Fruit fly (Drosophila melanogaster) whole organism, prepupa: ENCODE data around the gene Chd64.

Experiments
- Blimp-1 ChIP-seq: fragments of 200-800 bp; sonication (Bioruptor generic); optimal IDR thresholded peaks from 3 replicates; lab custom pipeline; 2017; ENCODE audit warnings: missing biosample characterization, missing genetic modification characterization, mild to moderate bottlenecking, moderate library complexity, missing genetic modification reagents
- CG10631 ChIP-seq: fragments of 200-800 bp; sonication (Bioruptor generic); optimal IDR thresholded peaks from 2 replicates; lab custom pipeline; 2016; ENCODE audit warnings: missing biosample characterization, missing genetic modification characterization
- CG11294 ChIP-seq: fragments of 200-800 bp; sonication (Bioruptor generic); IDR thresholded peaks from 2 replicates; pipeline ENCODE4 v1.3.6; 2022; ENCODE audit warnings: missing biosample characterization, missing genetic modification characterization
- CG11762 ChIP-seq: fragments of 200-800 bp; sonication (Bioruptor generic); optimal IDR thresholded peaks from 3 replicates; lab custom pipeline; 2016; ENCODE audit warnings: missing biosample characterization, missing genetic modification characterization; ENCODE audit not compliant: insufficient read depth
- CG11902 ChIP-seq: fragments of 200-800 bp; sonication (Bioruptor generic); optimal IDR thresholded peaks from 3 replicates; lab custom pipeline; 2016; ENCODE audit warnings: missing biosample characterization, missing genetic modification characterization
- CG1621 ChIP-seq: fragments of 200-800 bp; sonication (Bioruptor generic); optimal IDR thresholded peaks from 3 replicates; lab custom pipeline; 2018; ENCODE audit warnings: missing biosample characterization, mild to moderate bottlenecking, missing genetic modification characterization
- CG3032 ChIP-seq: fragments of 200-800 bp; optimal IDR thresholded peaks from 2 replicates; lab custom pipeline; 2019; ENCODE audit warnings: missing biosample characterization, mild to moderate bottlenecking, missing genetic modification characterization, moderate library complexity
- CG31627 ChIP-seq: fragments of 200-800 bp; sonication (Bioruptor generic); optimal IDR thresholded peaks from 3 replicates; lab custom pipeline; 2016; ENCODE audit warnings: missing biosample characterization, missing genetic modification characterization
- CG32006 ChIP-seq: fragments of 200-800 bp; sonication (Bioruptor generic); optimal IDR thresholded peaks from 3 replicates; lab custom pipeline; 2017; ENCODE audit warnings: missing biosample characterization, mild to moderate bottlenecking, missing genetic modification characterization
- CG3919 ChIP-seq: fragments of 200-800 bp; sonication (Bioruptor generic); optimal IDR thresholded peaks from 3 replicates; lab custom pipeline; 2016; ENCODE audit warnings: missing biosample characterization, missing genetic modification characterization
- CG6163 ChIP-seq: fragments of 200-800 bp; sonication (Bioruptor generic); IDR thresholded peaks from 3 replicates; pipeline ENCODE4 v1.3.6; 2022; ENCODE audit warnings: missing biosample characterization, missing genetic modification characterization
- CG6276 ChIP-seq: fragments of 200-800 bp; sonication (Bioruptor generic); optimal IDR thresholded peaks from 2 replicates; lab custom pipeline; 2017; ENCODE audit warnings: missing biosample characterization, mild to moderate bottlenecking, missing genetic modification characterization
- CG6792 ChIP-seq: fragments of 200-800 bp; sonication (Bioruptor generic); optimal IDR thresholded peaks from 3 replicates; lab custom pipeline; 2016; ENCODE audit warnings: missing biosample characterization, missing genetic modification characterization
- CG6808 ChIP-seq: fragments of 200-800 bp; sonication (Bioruptor generic); optimal IDR thresholded peaks from 3 replicates; lab custom pipeline; 2017; ENCODE audit warnings: missing biosample characterization, missing genetic modification characterization, mild to moderate bottlenecking, moderate library complexity, missing genetic modification reagents
- CG6854 ChIP-seq: fragments of 200-800 bp; sonication (Bioruptor generic); optimal IDR thresholded peaks from 2 replicates; lab custom pipeline; 2017; ENCODE audit warnings: missing biosample characterization, mild to moderate bottlenecking, missing genetic modification characterization
- CG7368 ChIP-seq: fragments of 200-800 bp; sonication (Bioruptor generic); optimal IDR thresholded peaks from 3 replicates; lab custom pipeline; 2016; ENCODE audit warnings: missing biosample characterization, missing genetic modification characterization
- CG8119 ChIP-seq: fragments of 200-800 bp; sonication (Bioruptor generic); IDR thresholded peaks from 3 replicates; pipeline ENCODE4 v1.3.6; 2022; ENCODE audit warnings: missing biosample characterization, missing genetic modification characterization
- CG8319 ChIP-seq: fragments of 200-800 bp; sonication (Bioruptor generic); optimal IDR thresholded peaks from 3 replicates; lab custom pipeline; 2016; ENCODE audit warnings: missing biosample characterization, missing genetic modification characterization
- Eip93F ChIP-seq: fragments of 200-800 bp; sonication (Bioruptor generic); optimal IDR thresholded peaks from 2 replicates; lab custom pipeline; 2016; ENCODE audit warnings: missing biosample characterization, mild to moderate bottlenecking, missing genetic modification characterization
- Ets21C ChIP-seq: fragments of 200-800 bp; sonication (Bioruptor generic); optimal IDR thresholded peaks from 3 replicates; lab custom pipeline; 2016; ENCODE audit warnings: missing biosample characterization, missing genetic modification characterization
- Ets96B ChIP-seq: fragments of 200-800 bp; optimal IDR thresholded peaks from 2 replicates; lab custom pipeline; 2019; ENCODE audit warnings: missing biosample characterization, mild to moderate bottlenecking, missing genetic modification characterization, moderate library complexity
- Gug ChIP-seq: fragments of 200-800 bp; sonication (Bioruptor generic); IDR thresholded peaks from 2 replicates; pipeline ENCODE4 v1.3.6; 2022; ENCODE audit warnings: missing biosample characterization, missing genetic modification characterization
- Hr38 ChIP-seq: sonication (Bioruptor generic); optimal IDR thresholded peaks from 2 replicates; lab custom pipeline; 2016; ENCODE audit warnings: missing biosample characterization, missing genetic modification characterization
- Hr4 ChIP-seq: fragments of 200-800 bp; sonication (Bioruptor generic); optimal IDR thresholded peaks from 3 replicates; lab custom pipeline; 2016; ENCODE audit warnings: missing biosample characterization, missing genetic modification characterization
- Met ChIP-seq: fragments of 200-800 bp; sonication (Bioruptor generic); optimal IDR thresholded peaks from 3 replicates; lab custom pipeline; 2016; ENCODE audit warnings: missing biosample characterization, missing genetic modification characterization
- Sox102F ChIP-seq: fragments of 200-800 bp; sonication (Bioruptor generic); optimal IDR thresholded peaks from 2 replicates; lab custom pipeline; 2016; ENCODE audit warnings: missing biosample characterization, mild to moderate bottlenecking, missing genetic modification characterization
- achi ChIP-seq: fragments of 200-800 bp; sonication (Bioruptor generic); optimal IDR thresholded peaks from 3 replicates; lab custom pipeline; 2016; ENCODE audit warnings: missing biosample characterization, missing genetic modification characterization
- acj6 ChIP-seq: fragments of 200-800 bp; sonication (Bioruptor generic); optimal IDR thresholded peaks from 3 replicates; lab custom pipeline; 2016; ENCODE audit warnings: missing biosample characterization, missing genetic modification characterization
- cyc ChIP-seq: fragments of 200-800 bp; sonication (Bioruptor generic); optimal IDR thresholded peaks from 3 replicates; lab custom pipeline; 2016; ENCODE audit warnings: missing biosample characterization, missing genetic modification characterization
- dac ChIP-seq: fragments of 200-800 bp; sonication (Bioruptor generic); optimal IDR thresholded peaks from 2 replicates; lab custom pipeline; 2017; ENCODE audit warnings: missing biosample characterization, mild to moderate bottlenecking, missing genetic modification characterization
- esn ChIP-seq: fragments of 200-800 bp; sonication (Bioruptor generic); optimal IDR thresholded peaks from 2 replicates; lab custom pipeline; 2016; ENCODE audit warnings: missing biosample characterization, mild to moderate bottlenecking, missing genetic modification characterization, moderate library complexity
- fd85E ChIP-seq: fragments of 200-800 bp; sonication (Bioruptor generic); optimal IDR thresholded peaks from 3 replicates; lab custom pipeline; 2016; ENCODE audit warnings: missing biosample characterization, missing genetic modification characterization
- fkh ChIP-seq: fragments of 200-800 bp; sonication (Bioruptor generic); optimal IDR thresholded peaks from 3 replicates; lab custom pipeline; 2017; ENCODE audit warnings: missing biosample characterization, mild to moderate bottlenecking, missing genetic modification characterization, moderate library complexity
- lz ChIP-seq: fragments of 200-800 bp; sonication (Bioruptor generic); optimal IDR thresholded peaks from 3 replicates; lab custom pipeline; 2016; ENCODE audit warnings: missing biosample characterization, missing genetic modification characterization
- net ChIP-seq: fragments of 200-800 bp; sonication (Bioruptor generic); optimal IDR thresholded peaks from 3 replicates; lab custom pipeline; 2016; ENCODE audit warnings: missing biosample characterization, missing genetic modification characterization
- pdm3 ChIP-seq: fragments of 200-800 bp; sonication (Bioruptor generic); optimal IDR thresholded peaks from 3 replicates; lab custom pipeline; 2016; ENCODE audit warnings: missing biosample characterization, missing genetic modification characterization
- spab ChIP-seq: fragments of 200-800 bp; sonication (Bioruptor generic); optimal IDR thresholded peaks from 2 replicates; lab custom pipeline; 2017; ENCODE audit warnings: missing biosample characterization, mild to moderate bottlenecking, missing genetic modification characterization, missing genetic modification reagents
- ss ChIP-seq, 2 experiments: fragments of 200-800 bp; sonication (Bioruptor generic); optimal IDR thresholded peaks; 2 replicates in 1 of 2; 3 replicates in 1 of 2; lab custom pipeline; 2017 to 2018; ENCODE audit warnings: mild to moderate bottlenecking in 2 of 2, missing biosample characterization in 2 of 2, missing genetic modification characterization in 2 of 2, moderate library complexity in 1 of 2
- topi ChIP-seq: fragments of 200-800 bp; sonication (Bioruptor generic); optimal IDR thresholded peaks from 3 replicates; lab custom pipeline; 2016; ENCODE audit warnings: missing biosample characterization, missing genetic modification characterization

Chd64 gene

dm6 chr3L:4083442-4083841 is 38.7 kb downstream of the Chd64 start:
- TF ChIP-seq fkh (GFP tag; lab: Kevin White, UChicago) = no peak
- TF ChIP-seq Blimp-1 = no peak
- TF ChIP-seq CG6163 (GFP tag; lab: Robert Waterston, UW) = no peak
- TF ChIP-seq CG11902 = no peak
- no peak for TF ChIP-seq CG11762
- no peak for TF ChIP-seq CG1621 (tag; lab: Kevin White, UChicago)
- no peak for TF ChIP-seq achi
- TF ChIP-seq Eip93F (GFP tag; lab: Kevin White, UChicago) = no peak
- TF ChIP-seq dac (GFP tag; lab: Kevin White, UChicago) = no peak
- TF ChIP-seq CG32006 (GFP tag; lab: Kevin White, UChicago) = no peak
- no peak for TF ChIP-seq CG6792 (GFP tag; lab: Kevin White, UChicago)
- TF ChIP-seq CG11294 (GFP tag; lab: Robert Waterston, UW) = no peak
- no peak for TF ChIP-seq lz (GFP tag; lab: Kevin White, UChicago)
- TF ChIP-seq CG7368 (GFP tag; lab: Kevin White, UChicago) = no peak
- no peak for TF ChIP-seq net

DNA sequence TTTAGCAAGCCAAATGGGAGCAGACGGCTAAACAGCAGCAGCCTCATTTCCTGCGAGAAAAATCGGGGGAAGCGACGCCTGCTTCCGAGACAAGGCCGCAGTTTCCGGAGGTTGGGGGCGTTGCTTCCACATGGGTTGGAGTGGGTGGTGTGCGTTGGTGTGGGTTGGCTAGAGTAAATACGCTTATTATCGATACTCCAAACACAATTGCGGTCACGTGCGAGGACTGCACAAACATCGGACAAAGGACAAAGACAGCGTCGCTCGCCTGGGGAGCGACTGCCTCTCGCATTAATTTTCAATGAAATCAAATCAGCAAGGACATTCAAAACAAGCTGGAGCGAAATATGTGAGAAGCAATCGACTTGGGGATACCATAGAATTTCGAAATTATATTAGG is 40.9 kb downstream of the Chd64 start:
- no peak for TF ChIP-seq CG31627 (GFP tag; lab: Kevin White, UChicago)
- TF ChIP-seq spab (GFP tag; lab: Kevin White, UChicago) = no peak
- TF ChIP-seq CG6276 (GFP tag; lab: Kevin White, UChicago) = no peak
- TF ChIP-seq CG6808 (GFP tag; lab: Kevin White, UChicago) = no peak
- TF ChIP-seq Gug (GFP tag; lab: Robert Waterston, UW) = no peak
- TF ChIP-seq CG6854 = no peak
- TF ChIP-seq CG3919 (GFP tag; lab: Kevin White, UChicago) = no peak
- no peak for TF ChIP-seq fd85E (GFP tag; lab: Kevin White, UChicago)
- TF ChIP-seq acj6 (GFP tag; lab: Kevin White, UChicago) = no peak
- TF ChIP-seq Sox102F (GFP tag; lab: Kevin White, UChicago) = no peak

- TF ChIP-seq CG6792 (GFP tag; lab: Kevin White, UChicago) (no peak), cyc (GFP tag; lab: Kevin White, UChicago) (no peak), Hr38 (GFP tag; lab: Kevin White, UChicago) (no peak), Blimp-1 (no peak), Ets21C (GFP tag; lab: Kevin White, UChicago) (no peak), CG11762 (no peak), CG8319 (GFP tag; lab: Kevin White, UChicago) (no peak), CG10631 (GFP tag; lab: Kevin White, UChicago) (no peak), Ets96B (no peak), pdm3 (GFP tag; lab: Kevin White, UChicago) (no peak)
These were observed 41.9 kb downstream of the Chd64 start for dm6 chr3L:4080278-4080677.

DNA sequence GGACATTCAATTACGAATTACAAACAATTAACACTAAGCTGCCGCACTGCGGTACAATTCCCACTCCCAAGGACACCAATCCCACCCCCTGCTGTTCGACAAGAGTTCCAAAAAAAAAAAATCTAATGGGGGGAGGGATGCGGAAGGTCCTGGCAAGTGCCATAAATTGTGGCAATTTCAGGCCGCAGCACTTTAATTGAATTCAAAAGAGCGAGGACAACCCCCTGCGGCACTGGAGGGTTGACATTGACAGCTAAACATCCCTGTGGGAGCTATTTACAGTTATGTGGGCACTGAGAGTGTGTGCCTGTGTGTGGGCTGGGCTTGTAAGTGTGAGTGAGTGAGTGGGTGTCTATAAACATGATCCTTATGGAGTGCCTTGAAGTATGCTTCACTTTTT is 45.3 kb downstream of the Chd64 start:
- TF ChIP-seq Ets21C (GFP tag; lab: Kevin White, UChicago) (no peak), ss (GFP tag; optimal IDR thresholded peaks at IDR 0.05; lab: Kevin White, UChicago) (no peak), CG8119 (GFP tag; lab: Robert Waterston, UW) (no peak), CG7368 (GFP tag; lab: Kevin White, UChicago) (no peak), Hr4 (GFP tag; lab: Kevin White, UChicago) (no peak), CG6792 (GFP tag; lab: Kevin White, UChicago) (no peak), topi (GFP tag; lab: Kevin White, UChicago) (no peak), CG3032 (tag; lab: Kevin White, UChicago) (no peak), net (no peak), Ets96B (no peak), esn (GFP tag; lab: Kevin White, UChicago) (no peak), Met (GFP tag; lab: Kevin White, UChicago) (no peak)
- TF ChIP-seq, all 60 proteins: peak for 0
